Fruit fly (Drosophila melanogaster) whole organism, adult: Measurements from ENCODE around the gene RunxA.

Source experiments
- CG11617 ChIP-seq: fragments of 200-800 bp; sonication (Bioruptor generic); optimal IDR thresholded peaks from 2 replicates; lab custom pipeline; 2017; ENCODE audit warnings: mild to moderate bottlenecking, missing biosample characterization, missing genetic modification reagents, missing genetic modification characterization
- CG12768 ChIP-seq: fragments of 200-800 bp; sonication (Bioruptor generic); optimal IDR thresholded peaks from 2 replicates; lab custom pipeline; 2017; ENCODE audit warnings: missing biosample characterization, missing genetic modification characterization, mild to moderate bottlenecking, moderate library complexity, missing genetic modification reagents
- CG14711 ChIP-seq: fragments of 200-800 bp; sonication (Bioruptor generic); optimal IDR thresholded peaks from 2 replicates; lab custom pipeline; 2018; ENCODE audit warnings: missing biosample characterization, mild to moderate bottlenecking, missing genetic modification characterization, moderate library complexity
- CG1620 ChIP-seq: fragments of 200-800 bp; sonication (Bioruptor generic); optimal IDR thresholded peaks from 2 replicates; lab custom pipeline; 2016; ENCODE audit warnings: missing biosample characterization, missing genetic modification characterization
- CG33017 ChIP-seq: fragments of 200-800 bp; sonication (Bioruptor generic); optimal IDR thresholded peaks from 2 replicates; lab custom pipeline; 2018; ENCODE audit warnings: missing biosample characterization, mild to moderate bottlenecking, missing genetic modification characterization, moderate library complexity
- CG5204 ChIP-seq: fragments of 200-800 bp; sonication (Bioruptor generic); optimal IDR thresholded peaks from 2 replicates; lab custom pipeline; 2016; ENCODE audit warnings: missing biosample characterization, missing genetic modification characterization
- CG7045 ChIP-seq: fragments of 200-800 bp; sonication (Bioruptor generic); optimal IDR thresholded peaks from 2 replicates; lab custom pipeline; 2017; ENCODE audit warnings: missing biosample characterization, mild to moderate bottlenecking, missing genetic modification characterization
- CG7101 ChIP-seq: fragments of 200-800 bp; sonication (Bioruptor generic); optimal IDR thresholded peaks from 2 replicates; lab custom pipeline; 2018; ENCODE audit warnings: missing biosample characterization, mild to moderate bottlenecking, missing genetic modification characterization, moderate library complexity
- Clk ChIP-seq: fragments of 200-800 bp; sonication (Bioruptor generic); optimal IDR thresholded peaks from 2 replicates; lab custom pipeline; 2017; ENCODE audit warnings: missing biosample characterization, missing genetic modification characterization
- Crg-1 ChIP-seq: fragments of 200-800 bp; sonication (Bioruptor generic); optimal IDR thresholded peaks from 2 replicates; lab custom pipeline; 2016; ENCODE audit warnings: missing biosample characterization, missing genetic modification characterization
- Hr96 ChIP-seq: fragments of 200-800 bp; sonication (Bioruptor generic); optimal IDR thresholded peaks from 2 replicates; lab custom pipeline; 2016; ENCODE audit warnings: missing biosample characterization, missing genetic modification characterization
- Mnt ChIP-seq: fragments of 200-800 bp; sonication (Bioruptor generic); optimal IDR thresholded peaks from 2 replicates; lab custom pipeline; 2016; ENCODE audit warnings: missing biosample characterization, mild to moderate bottlenecking, missing genetic modification characterization
- bab1 ChIP-seq: fragments of 200-800 bp; sonication (Bioruptor generic); optimal IDR thresholded peaks from 3 replicates; lab custom pipeline; 2019; ENCODE audit warnings: missing biosample characterization, mild to moderate bottlenecking, missing genetic modification characterization, moderate library complexity
- cic ChIP-seq: fragments of 200-800 bp; sonication (Bioruptor generic); optimal IDR thresholded peaks from 2 replicates; lab custom pipeline; 2017; ENCODE audit warnings: missing biosample characterization, mild to moderate bottlenecking, missing genetic modification characterization, moderate library complexity
- cnc ChIP-seq, 2 experiments: fragments of >200 bp; optimal IDR thresholded peaks; 2 replicates each; lab custom pipeline; 2017
- kay ChIP-seq: fragments of 200-800 bp; sonication (Bioruptor generic); peaks from one replicate; lab custom pipeline; 2016; ENCODE audit warnings: missing biosample characterization, missing genetic modification characterization, borderline replicate concordance
- ovo ChIP-seq: fragments of 200-800 bp; sonication (Bioruptor generic); optimal IDR thresholded peaks from 2 replicates; lab custom pipeline; 2016; ENCODE audit warnings: missing biosample characterization, missing genetic modification characterization
- pad ChIP-seq: fragments of 200-800 bp; sonication (Bioruptor generic); optimal IDR thresholded peaks from 3 replicates; lab custom pipeline; 2017; ENCODE audit warnings: missing biosample characterization, missing genetic modification characterization, mild to moderate bottlenecking, moderate library complexity, missing genetic modification reagents
- tj ChIP-seq: fragments of 200-800 bp; sonication (Bioruptor generic); optimal IDR thresholded peaks from 3 replicates; lab custom pipeline; 2017; ENCODE audit warnings: missing biosample characterization, mild to moderate bottlenecking, missing genetic modification characterization, moderate library complexity
- toe ChIP-seq: fragments of 200-800 bp; sonication (Bioruptor generic); optimal IDR thresholded peaks from 2 replicates; lab custom pipeline; 2016; ENCODE audit warnings: missing biosample characterization, missing genetic modification characterization

Gene RunxA

dm6 chrX:20623673-20624072, at the start of gene RunxA:
TSS of gene RunxA (minus strand) at chrX:20623773.
- TF ChIP-seq Clk (GFP tag; lab: Kevin White, UChicago) (no peak), CG7101 (tag; lab: Kevin White, UChicago) (no peak), CG5204 (GFP tag; lab: Kevin White, UChicago) (no peak), tj (GFP tag; lab: Kevin White, UChicago) (no peak), toe (GFP tag; lab: Kevin White, UChicago) (no peak), pad (GFP tag; lab: Kevin White, UChicago) (no peak), Crg-1 (GFP tag; lab: Kevin White, UChicago) (no peak), CG11617 (GFP tag; lab: Kevin White, UChicago) (no peak), CG14711 (tag; lab: Kevin White, UChicago) (no peak), Mnt (GFP tag; lab: Kevin White, UChicago) (no peak), cic (GFP tag; lab: Kevin White, UChicago) (no peak), ovo (GFP tag; lab: Kevin White, UChicago) (no peak), kay (GFP tag; lab: Kevin White, UChicago) (no peak), bab1 (GFP tag; lab: Kevin White, UChicago) (no peak), cnc (optimal IDR thresholded peaks at IDR 0.05; lab: Kevin White, UChicago) (no peak), CG7045 (GFP tag; lab: Kevin White, UChicago) (no peak)

dm6 chrX:20666356-20666755, 42.8 kb upstream of the RunxA start:
- TF ChIP-seq Hr96 (no peak), kay (GFP tag; lab: Kevin White, UChicago) (no peak), ovo (GFP tag; lab: Kevin White, UChicago) (no peak), CG1620 (no peak), cnc (optimal IDR thresholded peaks at IDR 0.05; lab: Kevin White, UChicago) (no peak), Crg-1 (GFP tag; lab: Kevin White, UChicago) (no peak)

- TF ChIP-seq cic (GFP tag; lab: Kevin White, UChicago) (no peak), CG14711 (tag; lab: Kevin White, UChicago) (no peak), CG11617 (GFP tag; lab: Kevin White, UChicago) (no peak), Mnt (GFP tag; lab: Kevin White, UChicago) (no peak), CG1620 (no peak), Clk (GFP tag; lab: Kevin White, UChicago) (no peak), pad (GFP tag; lab: Kevin White, UChicago) (no peak), ovo (GFP tag; lab: Kevin White, UChicago) (no peak), CG33017 (no peak), CG5204 (GFP tag; lab: Kevin White, UChicago) (no peak), bab1 (GFP tag; lab: Kevin White, UChicago) (no peak), kay (GFP tag; lab: Kevin White, UChicago) (no peak), Hr96 (no peak), toe (GFP tag; lab: Kevin White, UChicago) (no peak), Crg-1 (GFP tag; lab: Kevin White, UChicago) (no peak), CG12768 (GFP tag; lab: Kevin White, UChicago) (no peak), CG7101 (tag; lab: Kevin White, UChicago) (no peak), cnc (optimal IDR thresholded peaks at IDR 0.05; lab: Kevin White, UChicago) (no peak), CG7045 (GFP tag; lab: Kevin White, UChicago) (no peak)
Observed at dm6 chrX:20662919-20663557, 39.5 kb upstream of the RunxA start.

dm6 chrX:20661612-20662228, 38.1 kb upstream of the RunxA start, which contains the start of gene CG1835:
TSS of gene CG1835 (plus strand) at chrX:20661917.
- TF ChIP-seq pad (GFP tag; lab: Kevin White, UChicago): peak; percentile 45
- no peak for TF ChIP-seq CG33017
- TF ChIP-seq toe (GFP tag; lab: Kevin White, UChicago): no peak
- peak; percentile 26 for TF ChIP-seq bab1 (GFP tag; lab: Kevin White, UChicago)
- TF ChIP-seq cnc (optimal IDR thresholded peaks at IDR 0.05; lab: Kevin White, UChicago): no peak
- TF ChIP-seq Crg-1 (GFP tag; lab: Kevin White, UChicago): no peak
- no peak for TF ChIP-seq CG11617 (GFP tag; lab: Kevin White, UChicago)
- TF ChIP-seq kay (GFP tag; lab: Kevin White, UChicago): peak; percentile 9
- no peak for TF ChIP-seq CG7045 (GFP tag; lab: Kevin White, UChicago)
- no peak for TF ChIP-seq CG1620
- no peak for TF ChIP-seq Mnt (GFP tag; lab: Kevin White, UChicago)
- TF ChIP-seq CG12768 (GFP tag; lab: Kevin White, UChicago): peak; percentile 69
- no peak for TF ChIP-seq Clk (GFP tag; lab: Kevin White, UChicago)
- TF ChIP-seq CG7101 (tag; lab: Kevin White, UChicago): peak; percentile 21
- TF ChIP-seq cic (GFP tag; lab: Kevin White, UChicago): no peak
- no peak for TF ChIP-seq ovo (GFP tag; lab: Kevin White, UChicago)
- peak; percentile 61 for TF ChIP-seq Hr96
- TF ChIP-seq CG5204 (GFP tag; lab: Kevin White, UChicago): no peak
- TF ChIP-seq CG14711 (tag; lab: Kevin White, UChicago): no peak
- no peak for TF ChIP-seq tj (GFP tag; lab: Kevin White, UChicago)

dm6 chrX:20658627-20659026, 35.1 kb upstream of the RunxA start:
- TF ChIP-seq ovo (GFP tag; lab: Kevin White, UChicago) (no peak), pad (GFP tag; lab: Kevin White, UChicago) (no peak), CG7045 (GFP tag; lab: Kevin White, UChicago) (no peak), CG33017 (no peak), CG1620 (no peak), cnc (optimal IDR thresholded peaks at IDR 0.05; lab: Kevin White, UChicago) (no peak), toe (GFP tag; lab: Kevin White, UChicago) (no peak), Hr96 (no peak), CG12768 (GFP tag; lab: Kevin White, UChicago) (no peak), bab1 (GFP tag; lab: Kevin White, UChicago) (no peak), CG14711 (tag; lab: Kevin White, UChicago) (no peak), Clk (GFP tag; lab: Kevin White, UChicago) (no peak), CG7101 (tag; lab: Kevin White, UChicago) (no peak), CG11617 (GFP tag; lab: Kevin White, UChicago) (no peak)
